Fruit fly (Drosophila melanogaster) whole organism, adult: ENCODE data around the gene CG8159.

Source experiments
- CG11617 ChIP-seq: fragments of 200-800 bp; sonication (Bioruptor generic); optimal IDR thresholded peaks from 2 replicates; lab custom pipeline; 2017; ENCODE audit warnings: mild to moderate bottlenecking, missing biosample characterization, missing genetic modification reagents, missing genetic modification characterization
- CG12768 ChIP-seq: fragments of 200-800 bp; sonication (Bioruptor generic); optimal IDR thresholded peaks from 2 replicates; lab custom pipeline; 2017; ENCODE audit warnings: missing biosample characterization, missing genetic modification characterization, mild to moderate bottlenecking, moderate library complexity, missing genetic modification reagents
- CG14711 ChIP-seq: fragments of 200-800 bp; sonication (Bioruptor generic); optimal IDR thresholded peaks from 2 replicates; lab custom pipeline; 2018; ENCODE audit warnings: missing biosample characterization, mild to moderate bottlenecking, missing genetic modification characterization, moderate library complexity
- CG1620 ChIP-seq: fragments of 200-800 bp; sonication (Bioruptor generic); optimal IDR thresholded peaks from 2 replicates; lab custom pipeline; 2016; ENCODE audit warnings: missing biosample characterization, missing genetic modification characterization
- CG33017 ChIP-seq: fragments of 200-800 bp; sonication (Bioruptor generic); optimal IDR thresholded peaks from 2 replicates; lab custom pipeline; 2018; ENCODE audit warnings: missing biosample characterization, mild to moderate bottlenecking, missing genetic modification characterization, moderate library complexity
- CG5204 ChIP-seq: fragments of 200-800 bp; sonication (Bioruptor generic); optimal IDR thresholded peaks from 2 replicates; lab custom pipeline; 2016; ENCODE audit warnings: missing biosample characterization, missing genetic modification characterization
- CG7045 ChIP-seq: fragments of 200-800 bp; sonication (Bioruptor generic); optimal IDR thresholded peaks from 2 replicates; lab custom pipeline; 2017; ENCODE audit warnings: missing biosample characterization, mild to moderate bottlenecking, missing genetic modification characterization
- CG7101 ChIP-seq: fragments of 200-800 bp; sonication (Bioruptor generic); optimal IDR thresholded peaks from 2 replicates; lab custom pipeline; 2018; ENCODE audit warnings: missing biosample characterization, mild to moderate bottlenecking, missing genetic modification characterization, moderate library complexity
- Clk ChIP-seq: fragments of 200-800 bp; sonication (Bioruptor generic); optimal IDR thresholded peaks from 2 replicates; lab custom pipeline; 2017; ENCODE audit warnings: missing biosample characterization, missing genetic modification characterization
- Crg-1 ChIP-seq: fragments of 200-800 bp; sonication (Bioruptor generic); optimal IDR thresholded peaks from 2 replicates; lab custom pipeline; 2016; ENCODE audit warnings: missing biosample characterization, missing genetic modification characterization
- Hr96 ChIP-seq: fragments of 200-800 bp; sonication (Bioruptor generic); optimal IDR thresholded peaks from 2 replicates; lab custom pipeline; 2016; ENCODE audit warnings: missing biosample characterization, missing genetic modification characterization
- Mnt ChIP-seq: fragments of 200-800 bp; sonication (Bioruptor generic); optimal IDR thresholded peaks from 2 replicates; lab custom pipeline; 2016; ENCODE audit warnings: missing biosample characterization, mild to moderate bottlenecking, missing genetic modification characterization
- bab1 ChIP-seq: fragments of 200-800 bp; sonication (Bioruptor generic); optimal IDR thresholded peaks from 3 replicates; lab custom pipeline; 2019; ENCODE audit warnings: missing biosample characterization, mild to moderate bottlenecking, missing genetic modification characterization, moderate library complexity
- cic ChIP-seq: fragments of 200-800 bp; sonication (Bioruptor generic); optimal IDR thresholded peaks from 2 replicates; lab custom pipeline; 2017; ENCODE audit warnings: missing biosample characterization, mild to moderate bottlenecking, missing genetic modification characterization, moderate library complexity
- cnc ChIP-seq, 2 experiments: fragments of >200 bp; optimal IDR thresholded peaks; 2 replicates each; lab custom pipeline; 2017
- kay ChIP-seq: fragments of 200-800 bp; sonication (Bioruptor generic); peaks from one replicate; lab custom pipeline; 2016; ENCODE audit warnings: missing biosample characterization, missing genetic modification characterization, borderline replicate concordance
- ovo ChIP-seq: fragments of 200-800 bp; sonication (Bioruptor generic); optimal IDR thresholded peaks from 2 replicates; lab custom pipeline; 2016; ENCODE audit warnings: missing biosample characterization, missing genetic modification characterization
- pad ChIP-seq: fragments of 200-800 bp; sonication (Bioruptor generic); optimal IDR thresholded peaks from 3 replicates; lab custom pipeline; 2017; ENCODE audit warnings: missing biosample characterization, missing genetic modification characterization, mild to moderate bottlenecking, moderate library complexity, missing genetic modification reagents
- tj ChIP-seq: fragments of 200-800 bp; sonication (Bioruptor generic); optimal IDR thresholded peaks from 3 replicates; lab custom pipeline; 2017; ENCODE audit warnings: missing biosample characterization, mild to moderate bottlenecking, missing genetic modification characterization, moderate library complexity
- toe ChIP-seq: fragments of 200-800 bp; sonication (Bioruptor generic); optimal IDR thresholded peaks from 2 replicates; lab custom pipeline; 2016; ENCODE audit warnings: missing biosample characterization, missing genetic modification characterization

CG8159 gene

DNA sequence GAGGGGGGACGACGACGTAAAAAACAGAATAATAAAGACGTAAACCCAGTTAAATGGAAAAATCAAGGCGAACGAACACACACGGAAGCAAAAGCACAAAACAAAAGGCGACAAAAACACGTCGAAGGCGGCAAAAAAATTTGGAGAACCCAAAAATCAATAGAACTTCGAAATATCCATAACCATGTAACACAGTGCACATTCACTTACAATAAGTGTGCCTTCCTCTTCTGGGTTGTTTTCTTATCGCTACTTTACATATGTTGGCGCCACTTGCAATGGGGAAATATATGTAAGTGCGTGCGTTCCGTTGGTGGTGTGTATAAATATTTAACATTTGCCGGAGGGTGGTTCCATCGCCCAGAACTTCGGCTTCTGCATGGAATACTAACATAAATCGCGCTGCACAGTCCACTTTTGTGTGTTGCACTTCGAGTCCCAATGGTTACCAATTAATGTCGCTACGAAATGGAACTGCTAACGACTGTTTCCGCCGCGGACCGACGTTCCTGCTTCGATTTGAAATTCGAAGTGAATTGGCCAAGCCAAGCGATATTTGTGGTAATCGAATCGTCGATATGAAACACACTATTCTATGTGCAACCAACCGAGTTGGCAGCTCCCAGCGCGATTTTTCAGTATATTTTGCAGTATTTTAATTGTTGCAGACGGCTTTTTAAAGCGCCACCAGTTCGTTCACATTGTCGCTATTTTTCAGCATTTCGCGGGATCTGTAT is 20.6 kb downstream of the CG8159 start, which contains the start of the genes CG9801 and Nasp:
CG9801 (minus strand) TSS at position 542 of the 737 bp plus-strand sequence.
Nasp (plus strand) TSS at position 665 of the 737 bp plus-strand sequence.
- no peak for TF ChIP-seq Hr96 (GFP tag; lab: Kevin White, UChicago)
- TF ChIP-seq tj = no peak
- TF ChIP-seq CG11617 (GFP tag; lab: Kevin White, UChicago) = no peak
- no peak for TF ChIP-seq toe
- peak; percentile 30 for TF ChIP-seq CG7101 (tag; lab: Kevin White, UChicago)
- peak; percentile 42 for TF ChIP-seq Crg-1
- no peak for TF ChIP-seq ovo (GFP tag; lab: Kevin White, UChicago)
- TF ChIP-seq CG12768 (GFP tag; lab: Kevin White, UChicago) = peak; percentile 38
- no peak for TF ChIP-seq Clk (GFP tag; lab: Kevin White, UChicago)
- peak; percentile 57 for TF ChIP-seq bab1 (GFP tag; lab: Kevin White, UChicago)
- no peak for TF ChIP-seq cic (GFP tag; lab: Kevin White, UChicago)
- peak; percentile 9 for TF ChIP-seq CG14711
- TF ChIP-seq pad (GFP tag; lab: Kevin White, UChicago) = peak; percentile 18
- TF ChIP-seq cnc (optimal IDR thresholded peaks at IDR 0.05; lab: Kevin White, UChicago) = no peak
- TF ChIP-seq CG33017 (tag; lab: Kevin White, UChicago) = no peak
- TF ChIP-seq kay (GFP tag; lab: Kevin White, UChicago) = no peak
- TF ChIP-seq CG7045 (GFP tag; lab: Kevin White, UChicago) = no peak
- no peak for TF ChIP-seq CG5204
- peak; percentile 28 for TF ChIP-seq CG1620 (GFP tag; lab: Kevin White, UChicago)
- TF ChIP-seq Mnt (GFP tag; lab: Kevin White, UChicago) = peak; percentile 19

DNA sequence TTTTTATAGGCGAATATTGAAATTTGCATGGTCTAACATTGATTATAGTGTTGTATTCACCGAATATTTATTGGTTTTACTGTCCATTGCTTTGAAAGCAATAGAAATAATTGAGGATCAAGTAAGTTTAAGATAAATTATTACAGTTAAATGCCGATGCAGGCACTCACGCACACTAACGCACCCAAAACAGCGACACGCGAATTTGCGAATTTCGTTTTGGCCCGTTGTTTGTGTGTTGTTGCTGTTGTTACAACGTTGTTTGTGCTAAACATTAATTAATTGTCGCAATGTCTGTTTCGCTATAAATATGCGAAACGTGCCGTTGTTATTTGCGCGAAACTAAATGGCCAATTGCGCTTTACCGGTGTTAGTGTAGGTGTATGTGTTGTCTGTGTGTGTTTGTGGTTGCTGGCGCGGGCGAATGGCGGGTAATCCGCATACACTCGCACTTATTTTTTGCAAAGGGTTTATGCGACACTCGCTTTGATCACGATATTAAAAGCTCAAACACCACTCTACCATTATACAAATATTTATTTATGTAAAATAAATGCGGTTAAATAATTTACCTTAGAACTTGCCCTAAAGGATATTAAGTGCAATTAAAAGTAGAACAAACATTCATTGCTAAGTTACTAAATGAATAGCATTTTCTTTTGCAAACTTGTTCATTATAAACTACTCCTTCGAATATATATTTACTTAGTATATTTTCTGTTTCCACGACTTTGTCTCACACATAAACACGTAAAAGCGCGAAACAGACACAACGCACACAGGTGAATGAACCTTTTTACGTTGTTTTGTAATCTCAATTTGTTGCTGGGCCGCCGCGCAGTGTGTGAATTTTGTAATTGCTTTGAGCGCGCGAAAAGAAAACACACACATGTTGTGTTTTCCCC is 21.5 kb downstream of the CG8159 start:
- no peak for TF ChIP-seq cnc (optimal IDR thresholded peaks at IDR 0.05; lab: Kevin White, UChicago)
- peak; percentile 45 for TF ChIP-seq toe
- peak; percentile 20 for TF ChIP-seq Hr96 (GFP tag; lab: Kevin White, UChicago)
- TF ChIP-seq CG5204 = peak; percentile 64
- TF ChIP-seq CG33017 (tag; lab: Kevin White, UChicago) = peak; percentile 92
- peak; percentile 45 for TF ChIP-seq ovo (GFP tag; lab: Kevin White, UChicago)
- TF ChIP-seq CG12768 (GFP tag; lab: Kevin White, UChicago) = peak; percentile 82
- peak; percentile 28 for TF ChIP-seq Mnt (GFP tag; lab: Kevin White, UChicago)
- TF ChIP-seq cic (GFP tag; lab: Kevin White, UChicago) = peak; percentile 31
- TF ChIP-seq pad (GFP tag; lab: Kevin White, UChicago) = peak; percentile 58
- peak; percentile 85 for TF ChIP-seq CG11617 (GFP tag; lab: Kevin White, UChicago)
- peak; percentile 79 for TF ChIP-seq CG14711
- peak; percentile 6 for TF ChIP-seq CG1620 (GFP tag; lab: Kevin White, UChicago)
- peak; percentile 84 for TF ChIP-seq CG7045 (GFP tag; lab: Kevin White, UChicago)
- TF ChIP-seq tj = peak; percentile 70
- peak; percentile 85 for TF ChIP-seq CG7101 (tag; lab: Kevin White, UChicago)
- TF ChIP-seq kay (GFP tag; lab: Kevin White, UChicago) = peak; percentile 83
- peak; percentile 69 for TF ChIP-seq Clk (GFP tag; lab: Kevin White, UChicago)
- peak; percentile 42 for TF ChIP-seq Crg-1
- peak; percentile 87 for TF ChIP-seq bab1 (GFP tag; lab: Kevin White, UChicago)

DNA sequence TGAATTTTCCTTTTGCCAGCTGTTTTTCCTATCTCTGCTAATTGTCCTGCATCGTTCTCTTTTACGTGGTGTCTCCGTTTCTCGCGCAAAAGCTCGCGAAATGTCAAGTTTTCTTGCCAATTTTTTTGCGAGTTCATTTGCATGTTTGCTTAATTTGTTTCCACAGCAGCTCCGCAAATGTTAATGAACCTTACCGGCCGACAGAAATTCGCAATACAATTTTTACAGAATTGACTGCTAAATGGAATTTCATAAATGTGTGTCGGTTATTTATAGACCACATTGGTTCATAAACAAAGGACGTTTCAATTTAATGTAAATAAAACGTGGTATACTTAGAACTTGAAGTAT is 22.1 kb downstream of the CG8159 start:
- TF ChIP-seq cnc (optimal IDR thresholded peaks at IDR 0.05; lab: Kevin White, UChicago) = no peak
- no peak for TF ChIP-seq CG7045 (GFP tag; lab: Kevin White, UChicago)
- no peak for TF ChIP-seq tj
- TF ChIP-seq cic (GFP tag; lab: Kevin White, UChicago) = no peak
- no peak for TF ChIP-seq pad (GFP tag; lab: Kevin White, UChicago)
- TF ChIP-seq Mnt (GFP tag; lab: Kevin White, UChicago) = no peak
- TF ChIP-seq Crg-1 = no peak
- no peak for TF ChIP-seq Hr96 (GFP tag; lab: Kevin White, UChicago)
- TF ChIP-seq toe = no peak
- no peak for TF ChIP-seq kay (GFP tag; lab: Kevin White, UChicago)
- TF ChIP-seq CG33017 (tag; lab: Kevin White, UChicago) = no peak
- TF ChIP-seq Clk (GFP tag; lab: Kevin White, UChicago) = no peak
- TF ChIP-seq ovo (GFP tag; lab: Kevin White, UChicago) = no peak
- TF ChIP-seq CG12768 (GFP tag; lab: Kevin White, UChicago) = no peak
- TF ChIP-seq CG14711 = no peak
- TF ChIP-seq CG5204 = no peak
- no peak for TF ChIP-seq CG1620 (GFP tag; lab: Kevin White, UChicago)
- no peak for TF ChIP-seq bab1 (GFP tag; lab: Kevin White, UChicago)
- TF ChIP-seq CG11617 (GFP tag; lab: Kevin White, UChicago) = no peak

DNA sequence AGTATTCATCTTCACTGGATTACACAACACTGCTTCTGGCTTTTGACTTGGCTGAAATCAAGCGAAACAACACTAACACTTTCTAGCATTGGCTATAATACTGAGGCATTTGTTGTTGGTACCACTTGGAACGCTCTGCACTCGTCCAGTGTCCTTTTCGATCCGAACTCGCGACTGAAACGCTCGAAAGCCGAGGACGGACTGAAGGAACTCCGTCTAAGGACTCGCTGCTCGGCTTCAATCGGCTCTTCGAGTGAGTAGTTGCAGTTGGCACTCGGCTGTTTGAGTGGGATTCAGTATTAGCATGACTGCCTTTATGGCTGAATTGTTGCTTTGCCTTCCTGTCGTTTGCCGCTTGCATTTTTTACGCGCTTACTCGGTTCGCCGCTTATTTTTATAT is 41.3 kb downstream of the CG8159 start, which contains the start of the genes CG34135 and CG11768:
CG34135 (minus strand) TSS at position 194 of the 400 bp plus-strand sequence.
CG11768 (minus strand) TSS at position 203 of the 400 bp plus-strand sequence.
- TF ChIP-seq tj (no peak), CG33017 (tag; lab: Kevin White, UChicago) (no peak), CG12768 (GFP tag; lab: Kevin White, UChicago) (no peak), Crg-1 (no peak), CG7101 (tag; lab: Kevin White, UChicago) (no peak), toe (no peak), bab1 (GFP tag; lab: Kevin White, UChicago) (no peak), CG1620 (GFP tag; lab: Kevin White, UChicago) (no peak), CG11617 (GFP tag; lab: Kevin White, UChicago) (no peak), CG7045 (GFP tag; lab: Kevin White, UChicago) (no peak), Clk (GFP tag; lab: Kevin White, UChicago) (no peak), CG5204 (no peak), pad (GFP tag; lab: Kevin White, UChicago) (no peak), cnc (optimal IDR thresholded peaks at IDR 0.05; lab: Kevin White, UChicago) (no peak), CG14711 (no peak), Mnt (GFP tag; lab: Kevin White, UChicago) (no peak), kay (GFP tag; lab: Kevin White, UChicago) (no peak)
